Worm (Caenorhabditis elegans) whole organism, young adult: ENCODE data around the gene cpr-2.

Source experiments
- B0035.1 ChIP-seq: sonication (generic microtip); optimal IDR thresholded peaks from 2 replicates; lab custom pipeline; 2016; ENCODE audit warnings: missing genetic modification characterization, mild to moderate bottlenecking, missing compliant biosample characterization, missing genotype, missing genetic modification reagents
- F10E7.11 ChIP-seq: sonication (generic microtip); optimal IDR thresholded peaks from 2 replicates; lab custom pipeline; 2017; ENCODE audit warnings: mild to moderate bottlenecking, missing genetic modification characterization, moderate library complexity, missing compliant biosample characterization
- F49E8.2 ChIP-seq: sonication (generic microtip); optimal IDR thresholded peaks from 3 replicates; lab custom pipeline; 2017; ENCODE audit warnings: missing genetic modification characterization, mild to moderate bottlenecking, missing compliant biosample characterization, antibody characterized with exemption, moderate library complexity; ENCODE audit not compliant: insufficient read depth
- F55B11.4 ChIP-seq: sonication (generic microtip); optimal IDR thresholded peaks from 2 replicates; lab custom pipeline; 2016; ENCODE audit warnings: missing compliant biosample characterization, missing genetic modification characterization, borderline replicate concordance; ENCODE audit not compliant: insufficient read depth
- F57C9.4 ChIP-seq: sonication (generic microtip); optimal IDR thresholded peaks from 2 replicates; lab custom pipeline; 2017; ENCODE audit warnings: mild to moderate bottlenecking, missing genetic modification characterization, missing compliant biosample characterization
- K11D2.4 ChIP-seq: fragments of 200-800 bp; sonication (Bioruptor generic); IDR thresholded peaks from 2 replicates; pipeline ENCODE4 v1.3.6; 2022; ENCODE audit warnings: missing genetic modification reagents, missing genetic modification characterization, missing compliant biosample characterization
- Y67H2A.10 ChIP-seq: fragments of 200-800 bp; sonication (Bioruptor generic); conservative IDR thresholded peaks from 2 replicates; pipeline ENCODE4 v1.3.6; 2022; ENCODE audit warnings: missing genetic modification reagents, missing genetic modification characterization, missing compliant biosample characterization
- Y95B8A.8 ChIP-seq: fragments of 200-800 bp; sonication (Bioruptor generic); IDR thresholded peaks from 2 replicates; pipeline ENCODE4 v1.3.6; 2022; ENCODE audit warnings: missing genetic modification reagents, missing genetic modification characterization, missing compliant biosample characterization
- aptf-2 ChIP-seq: fragments of 200-800 bp; sonication (Bioruptor generic); conservative IDR thresholded peaks from 2 replicates; pipeline ENCODE4 v1.3.6; 2022; ENCODE audit warnings: missing genetic modification reagents, missing genetic modification characterization, missing compliant biosample characterization
- attf-3 ChIP-seq: fragments of 200-800 bp; sonication (Bioruptor generic); conservative IDR thresholded peaks from 2 replicates; pipeline ENCODE4 v1.3.6; 2022; ENCODE audit warnings: missing genetic modification reagents, missing genetic modification characterization, missing compliant biosample characterization
- attf-5 ChIP-seq: fragments of 200-800 bp; sonication (Bioruptor generic); optimal IDR thresholded peaks from 2 replicates; lab custom pipeline; 2018; ENCODE audit warnings: mild to moderate bottlenecking, missing genetic modification characterization, missing compliant biosample characterization
- bed-1 ChIP-seq: fragments of 200-800 bp; sonication (Bioruptor generic); IDR thresholded peaks from 2 replicates; pipeline ENCODE4 v1.3.6; 2022; ENCODE audit warnings: missing genetic modification reagents, missing genetic modification characterization, missing compliant biosample characterization
- cebp-2 ChIP-seq: fragments of 200-800 bp; sonication (Bioruptor generic); IDR thresholded peaks from 2 replicates; pipeline ENCODE4 v1.3.6; 2022; ENCODE audit warnings: missing genetic modification characterization, missing compliant biosample characterization
- ceh-100 ChIP-seq: fragments of 200-800 bp; sonication (Bioruptor generic); IDR thresholded peaks from 2 replicates; pipeline ENCODE4 v1.3.6; 2022; ENCODE audit warnings: missing genetic modification reagents, missing genetic modification characterization, missing compliant biosample characterization
- ceh-27 ChIP-seq: fragments of 200-800 bp; sonication (Bioruptor generic); optimal IDR thresholded peaks from 2 replicates; lab custom pipeline; 2018; ENCODE audit warnings: mild to moderate bottlenecking, missing genetic modification characterization, moderate library complexity, missing compliant biosample characterization
- ceh-91 ChIP-seq: fragments of 200-800 bp; sonication (Bioruptor generic); IDR thresholded peaks from 2 replicates; pipeline ENCODE4 v1.3.6; 2022; ENCODE audit warnings: missing genetic modification reagents, missing genetic modification characterization, missing compliant biosample characterization
- dpl-1 ChIP-seq: fragments of 150-350 bp; optimal IDR thresholded peaks from 2 replicates; lab custom pipeline; 2014; ENCODE audit warnings: missing biosample characterization, missing genetic modification reagents, missing genetic modification characterization
- efl-1 ChIP-seq: fragments of 150-350 bp; optimal IDR thresholded peaks from 2 replicates; lab custom pipeline; 2014; ENCODE audit warnings: missing biosample characterization, missing genetic modification reagents, missing genetic modification characterization
- ets-4 ChIP-seq: fragments of 200-800 bp; sonication (Bioruptor generic); optimal IDR thresholded peaks from 2 replicates; lab custom pipeline; 2018; ENCODE audit warnings: mild to moderate bottlenecking, missing genetic modification characterization, missing compliant biosample characterization
- hmg-1.2 ChIP-seq: fragments of 200-800 bp; sonication (Bioruptor generic); IDR thresholded peaks from 2 replicates; pipeline ENCODE4 v1.3.6; 2022; ENCODE audit warnings: missing genetic modification reagents, missing genetic modification characterization, missing compliant biosample characterization
- lin-35 ChIP-seq, 3 experiments: fragments of 150-350 bp in 2 of 3; sonication (generic microtip) in 1 of 3; optimal IDR thresholded peaks; 2 replicates each; lab custom pipeline; 2014 to 2018; ENCODE audit warnings: missing biosample characterization in 3 of 3, missing genetic modification characterization in 3 of 3, missing genetic modification reagents in 3 of 3
- lin-40 ChIP-seq: sonication (generic microtip); optimal IDR thresholded peaks from 2 replicates; lab custom pipeline; 2016; ENCODE audit warnings: missing genetic modification characterization, mild to moderate bottlenecking, missing compliant biosample characterization, missing genotype, missing genetic modification reagents
- lin-54 ChIP-seq: fragments of 200-800 bp; sonication (Bioruptor generic); optimal IDR thresholded peaks from 2 replicates; lab custom pipeline; 2018; ENCODE audit warnings: mild to moderate bottlenecking, missing genetic modification characterization, missing compliant biosample characterization
- lir-1 ChIP-seq: fragments of 200-800 bp; sonication (Bioruptor generic); conservative IDR thresholded peaks from 2 replicates; pipeline ENCODE4 v1.3.6; 2022; ENCODE audit warnings: missing genetic modification reagents, missing genetic modification characterization, missing compliant biosample characterization
- madf-6 ChIP-seq: fragments of 200-800 bp; sonication (Bioruptor generic); IDR thresholded peaks from 2 replicates; pipeline ENCODE4 v1.3.6; 2022; ENCODE audit warnings: missing genetic modification reagents, missing genetic modification characterization, missing compliant biosample characterization
- mel-28 ChIP-seq: sonication (generic microtip); optimal IDR thresholded peaks from 2 replicates; lab custom pipeline; 2016; ENCODE audit warnings: borderline replicate concordance, mild to moderate bottlenecking, missing genetic modification characterization, missing compliant biosample characterization
- nhr-90 ChIP-seq: sonication (generic microtip); optimal IDR thresholded peaks from 2 replicates; lab custom pipeline; 2016; ENCODE audit warnings: missing genotype, mild to moderate bottlenecking, missing genetic modification characterization, missing compliant biosample characterization
- pbrm-1 ChIP-seq: fragments of 200-800 bp; sonication (Bioruptor generic); IDR thresholded peaks from 2 replicates; pipeline ENCODE4 v1.3.6; 2022; ENCODE audit warnings: missing genetic modification reagents, missing genetic modification characterization, missing compliant biosample characterization
- rpc-1 ChIP-seq, 2 experiments: fragments of 150-350 bp in 1 of 2; sonication (generic microtip) in 1 of 2; optimal IDR thresholded peaks; 2 replicates each; lab custom pipeline; 2014 to 2018; ENCODE audit warnings: missing biosample characterization in 1 of 2, missing genetic modification characterization in 1 of 2, missing genetic modification reagents in 1 of 2, missing genotype in 1 of 2
- sdz-38 ChIP-seq: sonication (generic microtip); optimal IDR thresholded peaks from 2 replicates; lab custom pipeline; 2016; ENCODE audit warnings: missing genotype, missing genetic modification characterization, missing compliant biosample characterization
- snpc-1.3 ChIP-seq: sonication (generic microtip); optimal IDR thresholded peaks from 2 replicates; lab custom pipeline; 2017; ENCODE audit warnings: missing genetic modification characterization, mild to moderate bottlenecking, missing compliant biosample characterization, antibody characterized with exemption, moderate library complexity, missing genotype, missing genetic modification reagents; ENCODE audit not compliant: insufficient read depth
- snpc-4 ChIP-seq, 5 experiments: fragments of 150-350 bp in 1 of 5; sonication (generic microtip) in 4 of 5; optimal IDR thresholded peaks; 2 replicates each; lab custom pipeline; 2014 to 2018; ENCODE audit warnings: missing genetic modification characterization in 5 of 5, missing biosample characterization in 3 of 5, antibody characterized with exemption in 2 of 5, mild to moderate bottlenecking in 2 of 5, missing compliant biosample characterization in 2 of 5, missing genotype in 2 of 5, moderate library complexity in 2 of 5, missing genetic modification reagents in 1 of 5
- tbp1 ChIP-seq: fragments of 200-800 bp; sonication (Bioruptor generic); optimal IDR thresholded peaks from 2 replicates; lab custom pipeline; 2018; ENCODE audit warnings: mild to moderate bottlenecking, missing genetic modification characterization, missing compliant biosample characterization
- tbx-9 ChIP-seq: sonication (generic microtip); optimal IDR thresholded peaks from 2 replicates; lab custom pipeline; 2016; ENCODE audit warnings: borderline replicate concordance, missing genetic modification characterization, inconsistent platforms, missing compliant biosample characterization
- zim-3 ChIP-seq: sonication (generic microtip); optimal IDR thresholded peaks from 2 replicates; lab custom pipeline; 2017; ENCODE audit warnings: mild to moderate bottlenecking, missing genetic modification characterization, moderate library complexity, missing compliant biosample characterization
- ztf-22 ChIP-seq: fragments of 200-800 bp; sonication (Bioruptor generic); optimal IDR thresholded peaks from 2 replicates; lab custom pipeline; 2018; ENCODE audit warnings: mild to moderate bottlenecking, missing genetic modification characterization, moderate library complexity, missing compliant biosample characterization
- ztf-25 ChIP-seq: fragments of 200-800 bp; sonication (Bioruptor generic); IDR thresholded peaks from 2 replicates; pipeline ENCODE4 v1.3.6; 2022; ENCODE audit warnings: missing genetic modification reagents, missing genetic modification characterization, missing compliant biosample characterization
- ztf-3 ChIP-seq: fragments of 200-800 bp; sonication (Bioruptor generic); optimal IDR thresholded peaks from 2 replicates; lab custom pipeline; 2018; ENCODE audit warnings: mild to moderate bottlenecking, missing genetic modification characterization, missing compliant biosample characterization

Gene cpr-2

DNA sequence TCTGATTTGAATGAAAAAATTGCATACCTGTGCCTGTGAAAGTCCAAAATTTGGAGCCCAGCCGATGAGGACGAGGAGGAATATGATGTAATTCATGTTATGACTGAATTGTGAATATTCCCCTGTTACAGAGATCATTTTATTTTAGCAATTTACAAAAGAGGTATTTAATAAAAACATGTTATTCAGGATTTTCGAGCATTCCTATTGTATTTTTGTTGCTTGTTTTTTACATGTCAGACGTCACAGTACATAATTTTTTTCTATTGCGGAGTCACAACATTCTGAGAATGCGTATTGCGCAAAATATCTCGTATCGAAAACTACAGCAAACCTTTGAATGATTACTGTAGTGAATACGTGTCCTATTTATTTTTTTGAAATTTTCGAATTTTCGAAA, 30.7 kb downstream of the cpr-2 start, which contains the start of gene F36D3.14:
Gene F36D3.14 (minus strand): TSS at position 101 of the 400 bp plus-strand sequence.
- TF ChIP-seq aptf-2 (GFP tag; lab: Robert Waterston, UW) (no peak), ceh-91 (GFP tag; lab: Robert Waterston, UW) (no peak), cebp-2 (GFP tag; lab: Robert Waterston, UW) (no peak), pbrm-1 (GFP tag; lab: Robert Waterston, UW) (no peak), ceh-27 (no peak), attf-3 (GFP tag; lab: Robert Waterston, UW) (no peak), ceh-100 (no peak), F57C9.4 (tag; lab: Kevin White, UChicago) (no peak), madf-6 (no peak), mel-28 (tag; lab: Kevin White, UChicago) (no peak), ztf-22 (no peak), ets-4 (no peak), snpc-1.3 (tag; lab: Kevin White, UChicago) (no peak), F55B11.4 (tag; lab: Kevin White, UChicago) (no peak), Y67H2A.10 (GFP tag; lab: Robert Waterston, UW) (no peak), F49E8.2 (tag; lab: Kevin White, UChicago) (no peak), nhr-90 (tag; lab: Kevin White, UChicago) (no peak), F10E7.11 (tag; lab: Kevin White, UChicago) (no peak), K11D2.4 (GFP tag; lab: Robert Waterston, UW) (no peak)

DNA sequence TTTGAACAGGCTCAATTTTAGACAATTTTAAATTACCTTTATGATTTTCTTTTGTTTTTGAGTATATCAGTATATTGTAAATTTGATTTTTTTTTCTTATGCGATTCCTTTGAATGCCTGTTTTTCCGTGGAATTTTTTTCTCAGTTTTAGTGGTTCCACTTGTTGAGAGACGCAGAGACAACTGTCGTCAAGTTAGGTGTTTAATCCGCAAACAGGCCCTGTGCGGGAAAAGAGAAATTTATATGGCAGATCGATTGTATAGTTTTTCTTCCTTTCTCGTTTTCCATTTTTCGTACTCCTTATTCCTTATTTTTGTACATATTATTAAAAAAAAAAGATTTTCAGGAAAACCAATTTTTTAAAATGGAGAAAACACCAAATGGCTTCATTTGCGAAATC, 34.9 kb downstream of the cpr-2 start, which contains the start of gene F36D3.1:
Gene F36D3.1 (plus strand): TSS at position 347 of the 400 bp plus-strand sequence.
- TF ChIP-seq dpl-1 (GFP tag; lab: Kevin White, UChicago) (peak; percentile 21), efl-1 (GFP tag; lab: Kevin White, UChicago) (peak; percentile 38), lin-54 (peak; percentile 35), snpc-4 (GFP tag; optimal IDR thresholded peaks at IDR 0.05; lab: Kevin White, UChicago) (no peak), snpc-4 (tag; optimal IDR thresholded peaks at IDR 0.05; lab: Kevin White, UChicago) (peak in 2 of 4 experiments; percentile 3 to 45), tbp1 (GFP tag; lab: Kevin White, UChicago) (no peak), mel-28 (tag; lab: Kevin White, UChicago) (no peak), B0035.1 (tag; lab: Kevin White, UChicago) (no peak), lin-35 (GFP tag; optimal IDR thresholded peaks at IDR 0.05; lab: Kevin White, UChicago) (peak in 1 of 3 experiments; percentile 79), hmg-1.2 (GFP tag; lab: Robert Waterston, UW) (peak; percentile 34; the same call in 1 of the 2 replicates), attf-5 (GFP tag; lab: Kevin White, UChicago) (peak; percentile 21)
- TF ChIP-seq, all 124 proteins: peak for 7

DNA sequence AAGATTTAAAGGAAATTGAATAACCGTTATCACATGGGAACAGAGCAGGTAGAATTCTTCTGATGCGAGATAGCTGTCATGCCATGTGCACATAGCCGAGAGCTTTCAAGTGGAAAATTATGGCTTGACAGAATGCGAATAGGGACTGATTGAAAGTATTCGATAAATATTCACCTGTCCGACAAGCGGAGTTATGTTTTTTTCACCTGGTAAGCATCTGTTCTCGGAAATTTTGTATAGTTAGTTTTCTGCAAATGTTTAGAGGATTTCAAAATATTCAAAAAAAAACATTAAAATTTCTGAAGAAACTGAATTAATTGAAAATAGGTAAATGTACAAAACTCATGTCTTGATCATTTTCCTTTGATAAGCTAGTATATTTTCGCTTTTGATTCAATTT, 36.4 kb downstream of the cpr-2 start, which contains the start of gene srh-136:
Gene srh-136 (minus strand): TSS at position 93 of the 400 bp plus-strand sequence.
- no peak for TF ChIP-seq tbp1 (GFP tag; lab: Kevin White, UChicago)
- no peak for TF ChIP-seq zim-3 (tag; lab: Kevin White, UChicago)
- TF ChIP-seq ceh-27, result no peak
- no peak for TF ChIP-seq F49E8.2 (tag; lab: Kevin White, UChicago)
- TF ChIP-seq aptf-2 (GFP tag; lab: Robert Waterston, UW), result no peak
- TF ChIP-seq rpc-1 (optimal IDR thresholded peaks at IDR 0.05; lab: Kevin White, UChicago), result no peak
- no peak for TF ChIP-seq rpc-1 (tag; optimal IDR thresholded peaks at IDR 0.05; lab: Kevin White, UChicago)
- TF ChIP-seq bed-1 (GFP tag; lab: Robert Waterston, UW), result no peak
- TF ChIP-seq ztf-25, result no peak
- TF ChIP-seq Y95B8A.8 (GFP tag; lab: Robert Waterston, UW), result no peak
- no peak for TF ChIP-seq lin-40 (tag; lab: Kevin White, UChicago)
- TF ChIP-seq sdz-38 (tag; lab: Kevin White, UChicago), result no peak
- no peak for TF ChIP-seq hmg-1.2 (GFP tag; lab: Robert Waterston, UW)
- TF ChIP-seq lir-1, result no peak
- no peak for TF ChIP-seq ztf-3
- TF ChIP-seq tbx-9 (tag; lab: Kevin White, UChicago), result no peak
